Fruit fly (Drosophila melanogaster): ENCODE data around the gene KLHL18.

Gene KLHL18

DNA sequence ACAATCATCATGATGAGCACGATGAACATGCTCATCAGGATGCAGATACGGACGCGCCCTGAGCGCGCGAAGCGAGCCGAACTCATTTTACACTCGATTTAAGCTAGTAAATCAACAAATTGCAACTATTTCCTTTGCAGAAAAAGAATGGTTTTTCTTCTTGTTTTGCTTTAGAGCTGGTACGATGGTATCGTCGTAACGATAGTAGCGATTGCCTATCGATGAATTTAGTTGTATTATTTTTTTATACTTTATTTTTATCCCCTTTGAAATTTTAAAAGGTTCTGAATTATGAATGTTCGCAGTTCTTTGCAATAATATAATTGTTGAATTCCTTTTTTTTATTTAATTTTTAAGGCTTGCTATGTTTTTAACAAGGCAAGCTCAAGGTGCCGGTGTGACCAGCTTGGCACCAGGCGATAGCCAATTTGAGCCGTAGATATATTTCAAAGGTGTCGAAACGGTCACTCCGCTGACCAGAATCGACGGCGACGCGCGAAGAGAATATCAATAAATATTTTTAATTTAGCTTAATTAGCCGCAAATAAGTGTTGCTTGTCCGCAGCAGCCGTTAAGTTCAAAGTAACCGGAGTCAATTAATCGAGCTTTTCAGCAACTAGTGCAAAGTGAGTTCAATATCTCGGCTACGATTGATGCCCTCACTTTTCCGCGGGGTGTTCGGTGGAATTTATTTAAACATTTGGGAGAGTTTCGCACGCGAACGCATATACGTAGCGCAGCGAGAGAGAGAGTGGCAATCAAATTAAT is 42.8 kb downstream of the KLHL18 start, which contains the start of the genes CG12213 and GC1 (continued):
- TF ChIP-seq CG4820 (GFP tag; optimal IDR thresholded peaks at IDR 0.05) (no peak), Sin3A (optimal IDR thresholded peaks at IDR 0.05) (peak; percentile 86), jumu (GFP tag; optimal IDR thresholded peaks at IDR 0.05) (no peak), Tbp (GFP tag; optimal IDR thresholded peaks at IDR 0.05) (no peak), Fer3 (tag; optimal IDR thresholded peaks at IDR 0.05) (no peak), insv (GFP tag; optimal IDR thresholded peaks at IDR 0.05) (peak in 1 of 2 experiments; percentile 24), eve (GFP tag; optimal IDR thresholded peaks at IDR 0.05) (no peak), CG7271 (tag; optimal IDR thresholded peaks at IDR 0.05) (peak; percentile 0), Asciz (GFP tag; optimal IDR thresholded peaks at IDR 0.05) (no peak), phol (tag; optimal IDR thresholded peaks at IDR 0.05) (peak; percentile 70), CG12299 (tag; optimal IDR thresholded peaks at IDR 0.05) (peak; percentile 24), CG13424 (tag; optimal IDR thresholded peaks at IDR 0.05) (peak; percentile 4), CG13775 (GFP tag; optimal IDR thresholded peaks at IDR 0.05) (peak; percentile 7), CG11093 (GFP tag; IDR thresholded peaks at IDR 0.05) (no peak), Oaz (GFP tag; IDR thresholded peaks at IDR 0.05) (no peak), CG2116 (GFP tag; optimal IDR thresholded peaks at IDR 0.05) (peak; percentile 83), CG1792 (GFP tag; optimal IDR thresholded peaks at IDR 0.05) (no peak), Doc3 (GFP tag; IDR thresholded peaks at IDR 0.05; ENCODE audit: partially characterized antibody) (peak; percentile 99), CG6254 (GFP tag; optimal IDR thresholded peaks at IDR 0.05) (no peak), CG11247 (GFP tag; IDR thresholded peaks at IDR 0.05) (no peak), crp (GFP tag; optimal IDR thresholded peaks at IDR 0.05) (peak in 1 of 2 experiments; percentile 48), Hsf (GFP tag; optimal IDR thresholded peaks at IDR 0.05) (peak; percentile 34), bcd (GFP tag; optimal IDR thresholded peaks at IDR 0.05) (no peak), ato (GFP tag; IDR thresholded peaks at IDR 0.05; ENCODE audit: partially characterized antibody) (peak; percentile 93), CG13287 (GFP tag; IDR thresholded peaks at IDR 0.05; ENCODE audit: partially characterized antibody) (peak; percentile 99), CG2129 (GFP tag; IDR thresholded peaks at IDR 0.05; ENCODE audit: partially characterized antibody) (peak; percentile 97), CG5953 (GFP tag; IDR thresholded peaks at IDR 0.05) (no peak), yki (optimal IDR thresholded peaks at IDR 0.05) (no peak), CG7357 (GFP tag; IDR thresholded peaks at IDR 0.05) (no peak), CG6765 (GFP tag; optimal IDR thresholded peaks at IDR 0.05) (no peak), Oli (tag; optimal IDR thresholded peaks at IDR 0.05) (no peak), CG4854 (GFP tag; optimal IDR thresholded peaks at IDR 0.05) (peak; percentile 45), Mrtf (GFP tag; IDR thresholded peaks at IDR 0.05) (no peak), CG18599 (GFP tag; optimal IDR thresholded peaks at IDR 0.05) (no peak), sqz (GFP tag; optimal IDR thresholded peaks at IDR 0.05) (peak; percentile 60), CG6654 (GFP tag; optimal IDR thresholded peaks at IDR 0.05) (no peak), CG34224 (GFP tag; IDR thresholded peaks at IDR 0.05; ENCODE audit: partially characterized antibody) (peak; percentile 99), GATAe (GFP tag; conservative IDR thresholded peaks at IDR 0.05) (no peak), Dad (GFP tag; optimal IDR thresholded peaks at IDR 0.05) (peak; percentile 10), CG15601 (tag; optimal IDR thresholded peaks at IDR 0.05) (peak; percentile 53), CG8765 (GFP tag; IDR thresholded peaks at IDR 0.05) (no peak), psq (GFP tag; optimal IDR thresholded peaks at IDR 0.05) (no peak), CG15269 (tag; optimal IDR thresholded peaks at IDR 0.05) (no peak), ERR (GFP tag; optimal IDR thresholded peaks at IDR 0.05) (no peak), HLH54F (GFP tag; optimal IDR thresholded peaks at IDR 0.05) (peak; percentile 16), chm (GFP tag; IDR thresholded peaks at IDR 0.05) (no peak), pnt (GFP tag; optimal IDR thresholded peaks at IDR 0.05) (no peak), CG3847 (GFP tag; IDR thresholded peaks at IDR 0.05) (peak; percentile 69), Drgx (GFP tag; IDR thresholded peaks at IDR 0.05) (no peak), sr (GFP tag; IDR thresholded peaks at IDR 0.05) (no peak)
